Worm (Caenorhabditis elegans): ENCODE measurements around the gene Y43C5B.2.
"Not testable (repeated sequence)": the region's sequence is repeated elsewhere in the genome, so short reads cannot be mapped to it uniquely, and the experiment has no call there.

Gene Y43C5B.2

DNA sequence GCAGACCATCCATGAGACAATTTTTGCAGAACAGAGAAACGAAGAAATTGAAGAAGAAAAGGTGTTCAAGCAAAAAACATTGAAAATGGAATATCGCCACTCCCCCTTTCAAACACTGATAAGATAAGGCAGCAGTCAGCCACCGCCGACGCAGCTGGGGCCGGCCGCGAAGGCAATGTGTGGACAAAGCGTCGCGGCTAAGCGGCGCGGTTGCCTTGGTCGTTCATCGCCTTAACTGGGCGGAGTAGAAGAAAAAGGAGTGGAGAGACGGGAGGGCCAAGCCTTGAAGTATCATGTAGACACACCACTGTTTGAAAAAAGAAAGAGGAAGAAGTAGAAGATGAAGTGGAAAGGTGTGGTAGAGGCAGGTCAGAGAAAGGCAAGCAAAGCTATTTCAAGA, 21.2 kb downstream of the Y43C5B.2 start:
- TF ChIP-seq klf-2 (GFP tag; conservative IDR thresholded peaks at IDR 0.05): peak; percentile 62; the same call in 1 of the 2 replicates
- TF ChIP-seq ztf-23 (GFP tag; IDR thresholded peaks at IDR 0.05): 0 out of 2 replicates have a peak, but pooled peaks have one; percentile 39
- no peak for TF ChIP-seq flt-1 (GFP tag; IDR thresholded peaks at IDR 0.05)

DNA sequence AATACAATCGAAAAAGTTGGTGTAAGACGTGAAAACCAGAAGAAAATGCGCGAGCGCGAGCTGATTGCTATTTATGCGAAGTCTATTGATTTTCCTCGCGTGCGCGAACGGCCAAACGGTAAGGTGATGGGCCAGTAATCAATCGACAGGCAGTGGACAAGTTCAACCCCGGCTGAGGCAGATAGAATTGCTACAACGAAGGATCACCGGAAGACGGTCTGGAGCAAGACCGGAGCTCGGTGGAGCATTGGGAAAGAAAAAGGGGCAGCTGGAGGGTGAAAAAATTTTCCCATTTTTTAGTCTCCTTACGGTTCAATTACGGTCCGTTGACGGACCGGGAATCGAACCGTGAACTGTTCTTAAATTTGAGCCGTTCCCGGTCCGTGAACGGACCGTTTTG, 28.8 kb downstream of the Y43C5B.2 start:
- TF ChIP-seq tab-1 (GFP tag; IDR thresholded peaks at IDR 0.05): 0 out of 2 replicates have a peak, but pooled peaks have one; percentile 52

DNA sequence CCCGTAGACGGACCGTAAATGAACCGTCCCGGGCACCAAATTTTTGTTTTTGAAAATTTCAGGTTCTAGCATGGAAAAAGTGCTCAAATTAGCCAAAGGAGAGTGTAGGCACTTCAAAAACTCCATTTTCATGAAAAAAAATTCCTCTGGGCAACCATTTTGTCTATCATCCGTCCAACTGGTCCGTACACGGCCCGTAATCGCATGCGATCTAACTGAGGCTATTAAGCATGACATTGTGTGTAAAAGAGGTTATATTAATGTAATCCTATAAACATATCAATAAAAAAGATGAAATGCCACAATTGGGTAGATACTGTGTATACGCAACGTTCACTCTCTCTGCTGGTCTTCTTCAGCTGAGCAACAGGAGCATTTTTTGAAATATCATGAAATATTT, 29.5 kb downstream of the Y43C5B.2 start, which contains the start of gene R09E10.1:
Gene R09E10.1 (minus strand): TSS at position 101 of the 400 bp plus-strand sequence.
- TF ChIP-seq med-1 (GFP tag; optimal IDR thresholded peaks at IDR 0.05; ENCODE audit: insufficient read depth); T22C8.4 (GFP tag; IDR thresholded peaks at IDR 0.05); tab-1 (GFP tag; IDR thresholded peaks at IDR 0.05): not testable (repeated sequence)

DNA sequence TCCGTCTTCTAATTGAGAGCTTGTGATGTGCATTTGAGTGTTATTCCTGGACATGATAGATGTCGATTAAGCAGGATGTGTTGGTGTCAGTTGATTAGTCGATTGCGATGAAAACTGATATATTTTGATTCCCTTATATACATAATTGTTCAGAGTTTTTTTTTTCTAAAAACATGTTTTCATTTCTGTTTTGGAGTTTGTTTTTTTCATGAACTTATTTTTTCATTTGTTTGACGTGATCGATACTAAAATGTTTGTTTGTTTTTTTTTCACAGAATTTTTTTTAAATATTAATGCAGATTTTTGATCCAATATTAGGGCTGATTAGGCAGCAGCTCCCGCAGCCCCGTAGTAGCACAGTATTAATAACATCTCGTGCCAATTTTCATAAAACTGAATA, 33.9 kb downstream of the Y43C5B.2 start, which contains the start of gene R09E10.2:
Gene R09E10.2 (minus strand): TSS at position 101 of the 400 bp plus-strand sequence.
- TF ChIP-seq tab-1 (GFP tag; IDR thresholded peaks at IDR 0.05): no peak
- no peak for TF ChIP-seq ztf-23 (GFP tag; IDR thresholded peaks at IDR 0.05)
- TF ChIP-seq ztf-29 (GFP tag; IDR thresholded peaks at IDR 0.05): no peak
- TF ChIP-seq flt-1 (GFP tag; IDR thresholded peaks at IDR 0.05): no peak
- TF ChIP-seq ref-1 (GFP tag; conservative IDR thresholded peaks at IDR 0.05): no peak
- no peak for TF ChIP-seq med-1 (GFP tag; optimal IDR thresholded peaks at IDR 0.05; ENCODE audit: insufficient read depth)
- TF ChIP-seq klf-2 (GFP tag; conservative IDR thresholded peaks at IDR 0.05): no peak
- no peak for TF ChIP-seq cog-1 (tag; optimal IDR thresholded peaks at IDR 0.05)
- no peak for TF ChIP-seq T22C8.4 (GFP tag; IDR thresholded peaks at IDR 0.05)

DNA sequence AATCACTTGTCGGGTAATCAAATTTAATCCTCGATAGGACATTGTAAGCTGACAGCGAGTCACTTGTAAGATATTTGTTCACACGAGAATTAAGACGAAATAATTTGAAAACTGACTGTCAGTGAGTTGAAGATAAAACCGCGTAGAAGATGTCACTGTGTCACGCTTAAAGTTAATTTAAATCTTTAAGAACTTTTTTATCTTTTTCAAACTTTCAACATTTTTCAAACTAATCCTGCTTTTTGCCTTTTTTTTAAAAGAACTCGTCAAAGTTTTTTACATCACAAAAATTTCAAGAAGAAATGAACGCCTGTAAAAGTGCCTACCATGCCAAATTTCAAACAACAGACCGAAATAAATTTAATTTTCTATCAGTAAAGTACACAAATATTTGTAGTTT, 38.6 kb downstream of the Y43C5B.2 start, which contains the start of gene acs-18:
Gene acs-18 (minus strand): TSS at position 101 of the 400 bp plus-strand sequence.
- no peak for TF ChIP-seq ref-1 (GFP tag; conservative IDR thresholded peaks at IDR 0.05)
- TF ChIP-seq ztf-29 (GFP tag; IDR thresholded peaks at IDR 0.05): no peak
- TF ChIP-seq T22C8.4 (GFP tag; IDR thresholded peaks at IDR 0.05): no peak
- TF ChIP-seq ztf-23 (GFP tag; IDR thresholded peaks at IDR 0.05): no peak
- TF ChIP-seq klf-2 (GFP tag; conservative IDR thresholded peaks at IDR 0.05): no peak
- no peak for TF ChIP-seq med-1 (GFP tag; optimal IDR thresholded peaks at IDR 0.05; ENCODE audit: insufficient read depth)
- no peak for TF ChIP-seq tab-1 (GFP tag; IDR thresholded peaks at IDR 0.05)
- TF ChIP-seq cog-1 (tag; optimal IDR thresholded peaks at IDR 0.05): no peak
- no peak for TF ChIP-seq flt-1 (GFP tag; IDR thresholded peaks at IDR 0.05)

DNA sequence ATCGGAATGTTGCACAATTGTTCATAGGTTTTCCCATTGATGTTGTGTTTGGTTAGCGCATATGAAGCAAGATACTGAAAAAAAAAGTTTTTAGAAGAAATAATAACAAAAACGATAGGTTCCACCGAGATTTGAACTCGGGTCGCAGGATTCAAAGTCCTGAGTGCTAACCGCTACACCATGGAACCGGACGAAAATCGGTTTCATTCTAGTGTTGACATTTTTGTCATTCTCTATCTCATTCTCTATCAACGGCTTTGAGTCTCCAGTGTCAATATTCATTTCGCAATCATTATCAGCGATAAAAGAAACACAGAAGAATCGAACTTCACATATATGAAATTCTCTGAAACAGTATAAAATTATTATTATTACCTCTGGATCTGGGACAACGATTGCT, 41.0 kb downstream of the Y43C5B.2 start:
- TF ChIP-seq ztf-23 (GFP tag; IDR thresholded peaks at IDR 0.05) (no peak), klf-2 (GFP tag; conservative IDR thresholded peaks at IDR 0.05) (no peak), ztf-29 (GFP tag; IDR thresholded peaks at IDR 0.05) (no peak), ref-1 (GFP tag; conservative IDR thresholded peaks at IDR 0.05) (no peak), med-1 (GFP tag; optimal IDR thresholded peaks at IDR 0.05; ENCODE audit: insufficient read depth) (no peak), T22C8.4 (GFP tag; IDR thresholded peaks at IDR 0.05) (no peak), tab-1 (GFP tag; IDR thresholded peaks at IDR 0.05) (no peak), cog-1 (tag; optimal IDR thresholded peaks at IDR 0.05) (no peak), flt-1 (GFP tag; IDR thresholded peaks at IDR 0.05) (no peak)

DNA sequence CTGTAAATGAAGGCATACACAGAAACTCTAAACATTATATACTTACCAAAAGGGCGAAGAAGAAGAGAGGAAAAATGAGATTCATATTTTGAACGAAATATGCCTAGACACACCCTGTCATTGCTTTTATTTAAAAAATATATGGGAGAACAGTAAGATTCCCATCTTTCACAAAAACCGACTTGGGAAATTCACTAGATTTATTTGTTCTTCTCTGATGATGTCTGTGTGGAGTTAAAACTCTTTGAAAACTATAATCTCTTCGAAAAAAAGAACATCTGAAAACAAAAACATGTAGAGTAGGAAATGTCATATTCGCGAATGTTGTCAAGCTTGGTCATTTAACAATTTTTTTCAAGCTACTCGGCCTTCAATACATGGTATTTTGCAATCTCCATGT, 41.8 kb downstream of the Y43C5B.2 start, which contains the start of gene R09E10.8:
Gene R09E10.8 (minus strand): TSS at position 101 of the 400 bp plus-strand sequence.
- TF ChIP-seq ref-1 (GFP tag; conservative IDR thresholded peaks at IDR 0.05): no peak
- no peak for TF ChIP-seq cog-1 (tag; optimal IDR thresholded peaks at IDR 0.05)
- no peak for TF ChIP-seq ztf-23 (GFP tag; IDR thresholded peaks at IDR 0.05)
- TF ChIP-seq med-1 (GFP tag; optimal IDR thresholded peaks at IDR 0.05; ENCODE audit: insufficient read depth): no peak
- TF ChIP-seq tab-1 (GFP tag; IDR thresholded peaks at IDR 0.05): no peak
- TF ChIP-seq T22C8.4 (GFP tag; IDR thresholded peaks at IDR 0.05): no peak
- TF ChIP-seq klf-2 (GFP tag; conservative IDR thresholded peaks at IDR 0.05): no peak
- TF ChIP-seq flt-1 (GFP tag; IDR thresholded peaks at IDR 0.05): no peak
- TF ChIP-seq ztf-29 (GFP tag; IDR thresholded peaks at IDR 0.05): no peak

DNA sequence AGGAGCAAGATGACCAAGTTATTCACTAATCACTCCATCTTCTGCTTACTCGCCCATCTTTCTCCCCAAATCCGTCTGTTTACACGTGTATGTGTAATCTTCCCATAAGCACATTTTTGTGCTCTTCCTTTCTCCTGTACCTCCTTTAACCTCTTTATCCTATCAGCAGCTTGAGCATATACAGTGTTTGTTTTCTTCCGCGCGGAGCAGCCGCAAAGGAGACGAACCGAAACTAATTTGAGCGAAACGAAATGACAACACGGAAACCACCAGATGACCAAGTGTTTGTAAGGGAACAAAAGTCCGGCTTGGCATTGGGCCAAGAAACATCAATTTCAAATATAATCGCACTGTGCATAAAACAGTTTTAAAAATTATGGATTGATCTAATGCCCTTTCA, 47.8 kb downstream of the Y43C5B.2 start:
- no peak for TF ChIP-seq T22C8.4 (GFP tag; IDR thresholded peaks at IDR 0.05)
- no peak for TF ChIP-seq cog-1 (tag; optimal IDR thresholded peaks at IDR 0.05)
- no peak for TF ChIP-seq tab-1 (GFP tag; IDR thresholded peaks at IDR 0.05)
- TF ChIP-seq ref-1 (GFP tag; conservative IDR thresholded peaks at IDR 0.05): no peak
- TF ChIP-seq ztf-29 (GFP tag; IDR thresholded peaks at IDR 0.05): no peak
- no peak for TF ChIP-seq ztf-23 (GFP tag; IDR thresholded peaks at IDR 0.05)
- TF ChIP-seq med-1 (GFP tag; optimal IDR thresholded peaks at IDR 0.05; ENCODE audit: insufficient read depth): no peak
- TF ChIP-seq flt-1 (GFP tag; IDR thresholded peaks at IDR 0.05): no peak
- TF ChIP-seq klf-2 (GFP tag; conservative IDR thresholded peaks at IDR 0.05): no peak

DNA sequence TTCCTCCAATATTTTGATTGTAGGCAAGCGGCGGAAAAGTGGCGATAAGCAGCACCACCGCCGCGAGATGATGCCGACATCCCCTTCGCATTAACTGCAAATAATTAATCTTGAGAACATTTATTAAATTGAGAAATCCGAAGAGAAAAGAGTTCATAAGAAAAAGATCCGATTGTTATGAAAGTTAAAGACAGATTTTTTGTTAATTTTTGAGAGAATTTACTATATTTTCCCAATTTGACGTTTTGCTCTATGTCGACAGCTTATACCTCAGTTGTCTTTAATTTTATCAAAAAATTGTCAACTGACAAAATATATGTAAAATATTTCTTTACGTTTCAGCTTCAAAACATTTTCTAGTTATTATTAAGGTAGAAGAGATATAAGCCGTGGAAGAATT, 49.9 kb downstream of the Y43C5B.2 start, which contains the start of gene R09E10.5:
Gene R09E10.5 (minus strand): TSS at position 101 of the 400 bp plus-strand sequence.
- TF ChIP-seq ztf-29 (GFP tag; IDR thresholded peaks at IDR 0.05) (no peak), klf-2 (GFP tag; conservative IDR thresholded peaks at IDR 0.05) (no peak), med-1 (GFP tag; optimal IDR thresholded peaks at IDR 0.05; ENCODE audit: insufficient read depth) (no peak), tab-1 (GFP tag; IDR thresholded peaks at IDR 0.05) (no peak), ref-1 (GFP tag; conservative IDR thresholded peaks at IDR 0.05) (no peak), flt-1 (GFP tag; IDR thresholded peaks at IDR 0.05) (no peak), T22C8.4 (GFP tag; IDR thresholded peaks at IDR 0.05) (no peak), cog-1 (tag; optimal IDR thresholded peaks at IDR 0.05) (no peak), ztf-23 (GFP tag; IDR thresholded peaks at IDR 0.05) (no peak)
